Worm (Caenorhabditis elegans): ENCODE data around the gene C29E4.12.

Gene C29E4.12

ce11 chrIII:7913488-7913887 lies 27.5 kb upstream of the C29E4.12 start, which contains the start of gene ZK688.12:
ZK688.12 (minus strand) TSS chrIII:7913588.
- TF ChIP-seq hmg-11 (tag; optimal IDR thresholded peaks at IDR 0.05) (no peak), lsy-12 (tag; optimal IDR thresholded peaks at IDR 0.05) (no peak), zag-1 (tag; optimal IDR thresholded peaks at IDR 0.05) (no peak), mdl-1 (tag; optimal IDR thresholded peaks at IDR 0.05) (no peak), elt-3 (tag; optimal IDR thresholded peaks at IDR 0.05) (no peak), egl-5 (tag; optimal IDR thresholded peaks at IDR 0.05) (no peak), nhr-67 (tag; optimal IDR thresholded peaks at IDR 0.05) (no peak)

ce11 chrIII:7917667-7918066 lies 23.3 kb upstream of the C29E4.12 start, which contains the start of gene gly-3:
gly-3 (minus strand) TSS chrIII:7917767.
- TF ChIP-seq pqm-1 (tag; optimal IDR thresholded peaks at IDR 0.05) (no peak), ZK546.5 (tag; optimal IDR thresholded peaks at IDR 0.05) (no peak), ceh-82 (tag; optimal IDR thresholded peaks at IDR 0.05) (no peak), hmg-11 (tag; optimal IDR thresholded peaks at IDR 0.05) (no peak), lsy-12 (tag; optimal IDR thresholded peaks at IDR 0.05) (no peak), egl-27 (tag; optimal IDR thresholded peaks at IDR 0.05) (no peak)

- TF ChIP-seq jun-1 (tag; optimal IDR thresholded peaks at IDR 0.05) (no peak), ztf-4 (tag; optimal IDR thresholded peaks at IDR 0.05) (no peak), daf-12 (tag; optimal IDR thresholded peaks at IDR 0.05) (no peak), zag-1 (tag; optimal IDR thresholded peaks at IDR 0.05) (no peak), eor-1 (tag; optimal IDR thresholded peaks at IDR 0.05) (no peak), egl-27 (tag; optimal IDR thresholded peaks at IDR 0.05) (no peak), R02D3.7 (tag; optimal IDR thresholded peaks at IDR 0.05) (no peak), nhr-12 (tag; optimal IDR thresholded peaks at IDR 0.05) (no peak), ceh-9 (tag; optimal IDR thresholded peaks at IDR 0.05) (no peak), nhr-76 (tag; optimal IDR thresholded peaks at IDR 0.05) (no peak), nhr-67 (tag; optimal IDR thresholded peaks at IDR 0.05) (no peak), mdl-1 (tag; optimal IDR thresholded peaks at IDR 0.05) (no peak), nhr-77 (tag; optimal IDR thresholded peaks at IDR 0.05) (no peak), ztf-11 (tag; optimal IDR thresholded peaks at IDR 0.05) (no peak), lsy-12 (tag; optimal IDR thresholded peaks at IDR 0.05) (no peak), elt-3 (tag; optimal IDR thresholded peaks at IDR 0.05) (no peak)
Measured at ce11 chrIII:7919823-7920222, 21.1 kb upstream of the C29E4.12 start, which contains the start of gene C29E4.14. C29E4.14 (plus strand) TSS chrIII:7920123.

- TF ChIP-seq nhr-77 (tag; optimal IDR thresholded peaks at IDR 0.05) (no peak), sea-2 (GFP tag; optimal IDR thresholded peaks at IDR 0.05) (no peak), nhr-28 (tag; optimal IDR thresholded peaks at IDR 0.05) (no peak), fkh-2 (tag; optimal IDR thresholded peaks at IDR 0.05) (no peak), ZK546.5 (tag; optimal IDR thresholded peaks at IDR 0.05) (no peak), snpc-4 (tag; optimal IDR thresholded peaks at IDR 0.05) (no peak), eor-1 (tag; optimal IDR thresholded peaks at IDR 0.05) (no peak), egl-5 (tag; optimal IDR thresholded peaks at IDR 0.05) (no peak), ceh-16 (tag; optimal IDR thresholded peaks at IDR 0.05) (no peak), lin-39 (tag; optimal IDR thresholded peaks at IDR 0.05) (no peak), lin-15B (tag; optimal IDR thresholded peaks at IDR 0.05) (no peak), jun-1 (tag; optimal IDR thresholded peaks at IDR 0.05) (no peak), hmg-11 (tag; optimal IDR thresholded peaks at IDR 0.05) (no peak), elt-3 (tag; optimal IDR thresholded peaks at IDR 0.05) (no peak), nhr-25 (tag; optimal IDR thresholded peaks at IDR 0.05) (no peak)
Measured at ce11 chrIII:7922207-7922606, 18.7 kb upstream of the C29E4.12 start, which contains the start of gene C29E4.17. C29E4.17 (plus strand) TSS chrIII:7922507.

ce11 chrIII:7924821-7925220 lies 16.1 kb upstream of the C29E4.12 start, which contains the start of gene tag-250:
tag-250 (minus strand) TSS chrIII:7924921.
- TF ChIP-seq egl-5 (tag; optimal IDR thresholded peaks at IDR 0.05) (no peak), nhr-28 (tag; optimal IDR thresholded peaks at IDR 0.05) (no peak), aly-2 (tag; optimal IDR thresholded peaks at IDR 0.05) (no peak), mml-1 (tag; optimal IDR thresholded peaks at IDR 0.05) (no peak), nhr-237 (tag; optimal IDR thresholded peaks at IDR 0.05) (no peak), pqm-1 (tag; optimal IDR thresholded peaks at IDR 0.05) (no peak), nhr-67 (tag; optimal IDR thresholded peaks at IDR 0.05) (no peak), sea-2 (GFP tag; optimal IDR thresholded peaks at IDR 0.05) (no peak), ztf-4 (tag; optimal IDR thresholded peaks at IDR 0.05) (no peak), unc-39 (tag; optimal IDR thresholded peaks at IDR 0.05) (no peak), nhr-23 (tag; optimal IDR thresholded peaks at IDR 0.05) (no peak), lsy-12 (tag; optimal IDR thresholded peaks at IDR 0.05) (no peak), ZK546.5 (tag; optimal IDR thresholded peaks at IDR 0.05) (no peak), nhr-12 (tag; optimal IDR thresholded peaks at IDR 0.05) (no peak)
